Worm (Caenorhabditis elegans): Measurements from ENCODE around the gene uev-2.

uev-2 gene

ce11 chrIII:5564799-5565198 lies 18.1 kb upstream of the uev-2 start, which contains the start of gene mlc-3:
Gene mlc-3 (plus strand): TSS chrIII:5565025.
- no peak for TF ChIP-seq W03F9.2 (tag; optimal IDR thresholded peaks at IDR 0.05)
- no peak for TF ChIP-seq dao-5 (tag; optimal IDR thresholded peaks at IDR 0.05)
- TF ChIP-seq him-1 (tag; optimal IDR thresholded peaks at IDR 0.05): no peak

ce11 chrIII:5565699-5566098 lies 17.2 kb upstream of the uev-2 start:
- TF ChIP-seq dao-5 (tag; optimal IDR thresholded peaks at IDR 0.05): no peak
- no peak for TF ChIP-seq him-1 (tag; optimal IDR thresholded peaks at IDR 0.05)
- TF ChIP-seq W03F9.2 (tag; optimal IDR thresholded peaks at IDR 0.05): no peak

ce11 chrIII:5566496-5566895 lies 16.4 kb upstream of the uev-2 start:
- TF ChIP-seq W03F9.2 (tag; optimal IDR thresholded peaks at IDR 0.05) (no peak), dao-5 (tag; optimal IDR thresholded peaks at IDR 0.05) (no peak), him-1 (tag; optimal IDR thresholded peaks at IDR 0.05) (no peak)

- no peak for TF ChIP-seq dao-5 (tag; optimal IDR thresholded peaks at IDR 0.05)
- TF ChIP-seq him-1 (tag; optimal IDR thresholded peaks at IDR 0.05): no peak
- TF ChIP-seq W03F9.2 (tag; optimal IDR thresholded peaks at IDR 0.05): no peak
Measured at ce11 chrIII:5568265-5568664, 14.7 kb upstream of the uev-2 start.

- TF ChIP-seq him-1 (tag; optimal IDR thresholded peaks at IDR 0.05) (no peak), W03F9.2 (tag; optimal IDR thresholded peaks at IDR 0.05) (no peak), dao-5 (tag; optimal IDR thresholded peaks at IDR 0.05) (no peak)
Measured at ce11 chrIII:5568679-5569078, 14.2 kb upstream of the uev-2 start, which contains the start of gene nspb-12. Gene nspb-12 (minus strand): TSS chrIII:5568779.

ce11 chrIII:5570814-5571443 lies 12.0 kb upstream of the uev-2 start:
- TF ChIP-seq W03F9.2 (tag; optimal IDR thresholded peaks at IDR 0.05) (no peak), him-1 (tag; optimal IDR thresholded peaks at IDR 0.05) (no peak), dao-5 (tag; optimal IDR thresholded peaks at IDR 0.05) (no peak)

ce11 chrIII:5572806-5573205 lies 10.1 kb upstream of the uev-2 start:
- no peak for TF ChIP-seq him-1 (tag; optimal IDR thresholded peaks at IDR 0.05)
- no peak for TF ChIP-seq W03F9.2 (tag; optimal IDR thresholded peaks at IDR 0.05)

ce11 chrIII:5573694-5574093 lies 9.2 kb upstream of the uev-2 start, which contains the start of gene molo-1:
Gene molo-1 (plus strand): TSS chrIII:5573994.
- no peak for TF ChIP-seq dao-5 (tag; optimal IDR thresholded peaks at IDR 0.05)
- no peak for TF ChIP-seq W03F9.2 (tag; optimal IDR thresholded peaks at IDR 0.05)
- no peak for TF ChIP-seq him-1 (tag; optimal IDR thresholded peaks at IDR 0.05)

ce11 chrIII:5581049-5581448 lies 1.9 kb upstream of the uev-2 start, which contains the start of gene F56D2.5:
Gene F56D2.5 (minus strand): TSS chrIII:5581419.
- no peak for TF ChIP-seq W03F9.2 (tag; optimal IDR thresholded peaks at IDR 0.05)
- TF ChIP-seq him-1 (tag; optimal IDR thresholded peaks at IDR 0.05): no peak
- no peak for TF ChIP-seq dao-5 (tag; optimal IDR thresholded peaks at IDR 0.05)

ce11 chrIII:5584647-5585046 lies 1.7 kb downstream of the uev-2 start, which contains the start of gene F56D2.3:
Gene F56D2.3 (plus strand): TSS chrIII:5584947.
- no peak for TF ChIP-seq W03F9.2 (tag; optimal IDR thresholded peaks at IDR 0.05)
- no peak for TF ChIP-seq dao-5 (tag; optimal IDR thresholded peaks at IDR 0.05)
- no peak for TF ChIP-seq him-1 (tag; optimal IDR thresholded peaks at IDR 0.05)

- TF ChIP-seq dao-5 (tag; optimal IDR thresholded peaks at IDR 0.05) (no peak), him-1 (tag; optimal IDR thresholded peaks at IDR 0.05) (no peak), W03F9.2 (tag; optimal IDR thresholded peaks at IDR 0.05) (no peak)
Measured at ce11 chrIII:5585711-5586110, 2.8 kb downstream of the uev-2 start.

ce11 chrIII:5586925-5587324 lies 4.0 kb downstream of the uev-2 start, which contains the start of gene F56D2.2:
Gene F56D2.2 (plus strand): TSS chrIII:5587263.
- no peak for TF ChIP-seq dao-5 (tag; optimal IDR thresholded peaks at IDR 0.05)
- no peak for TF ChIP-seq W03F9.2 (tag; optimal IDR thresholded peaks at IDR 0.05)
- no peak for TF ChIP-seq him-1 (tag; optimal IDR thresholded peaks at IDR 0.05)

ce11 chrIII:5588746-5589145 lies 5.8 kb downstream of the uev-2 start:
- TF ChIP-seq him-1 (tag; optimal IDR thresholded peaks at IDR 0.05): no peak

ce11 chrIII:5591668-5592149 lies 8.8 kb downstream of the uev-2 start, which contains the start of the genes ddx-15 and ucr-1:
Gene ddx-15 (minus strand): TSS chrIII:5591718.
Gene ucr-1 (plus strand): TSS chrIII:5592135.
- TF ChIP-seq dao-5 (tag; optimal IDR thresholded peaks at IDR 0.05): no peak
- TF ChIP-seq W03F9.2 (tag; optimal IDR thresholded peaks at IDR 0.05): peak; percentile 66
- TF ChIP-seq him-1 (tag; optimal IDR thresholded peaks at IDR 0.05): no peak

- TF ChIP-seq dao-5 (tag; optimal IDR thresholded peaks at IDR 0.05): no peak
- TF ChIP-seq W03F9.2 (tag; optimal IDR thresholded peaks at IDR 0.05): no peak
- no peak for TF ChIP-seq him-1 (tag; optimal IDR thresholded peaks at IDR 0.05)
Measured at ce11 chrIII:5594350-5594749, 11.4 kb downstream of the uev-2 start.

Data from whole organism, L4/young adult.